Fruit fly (Drosophila melanogaster) whole organism, embryonic: ENCODE data around the gene CG4004.

Experiments used
- Adf1 ChIP-seq: fragments of 200-800 bp; sonication (Bioruptor generic); IDR thresholded peaks from 2 replicates; pipeline ENCODE4 v1.3.6; 2022; ENCODE audit warnings: missing biosample characterization, missing genetic modification characterization
- Atf6 ChIP-seq: fragments of 200-800 bp; sonication (Bioruptor generic); IDR thresholded peaks from 2 replicates; pipeline ENCODE4 v1.3.6; 2022; ENCODE audit warnings: missing biosample characterization, missing genetic modification characterization
- CG10321 ChIP-seq: fragments of 200-800 bp; sonication (Bioruptor generic); IDR thresholded peaks from 2 replicates; pipeline ENCODE4 v1.3.6; 2022; ENCODE audit warnings: missing biosample characterization, missing genetic modification characterization
- CG10462 ChIP-seq: fragments of 200-800 bp; sonication (Bioruptor generic); optimal IDR thresholded peaks from 2 replicates; lab custom pipeline; 2016; ENCODE audit warnings: missing biosample characterization, missing genetic modification characterization
- CG10959 ChIP-seq: fragments of 200-800 bp; sonication (Bioruptor generic); IDR thresholded peaks from 2 replicates; pipeline ENCODE4 v1.3.6; 2022; ENCODE audit warnings: missing biosample characterization, missing genetic modification characterization
- CG11093 ChIP-seq: fragments of 200-800 bp; sonication (Bioruptor generic); IDR thresholded peaks from 3 replicates; pipeline ENCODE4 v1.3.6; 2022; ENCODE audit warnings: missing biosample characterization, missing genetic modification characterization
- CG11695 ChIP-seq: fragments of 200-800 bp; sonication (Bioruptor generic); IDR thresholded peaks from 3 replicates; pipeline ENCODE4 v1.3.6; 2022; ENCODE audit warnings: missing biosample characterization, missing genetic modification characterization
- CG12104 ChIP-seq: fragments of 200-800 bp; sonication (Bioruptor generic); optimal IDR thresholded peaks from 3 replicates; lab custom pipeline; 2016; ENCODE audit warnings: missing biosample characterization, missing genetic modification characterization
- CG13775 ChIP-seq: fragments of 200-800 bp; sonication (Bioruptor generic); optimal IDR thresholded peaks from 3 replicates; lab custom pipeline; 2017; ENCODE audit warnings: missing biosample characterization, mild to moderate bottlenecking, missing genetic modification characterization
- CG14014 ChIP-seq: fragments of 200-800 bp; sonication (Bioruptor generic); IDR thresholded peaks from 2 replicates; pipeline ENCODE4 v1.3.6; 2022; ENCODE audit warnings: missing biosample characterization, missing genetic modification characterization
- CG17912 ChIP-seq: fragments of 200-800 bp; sonication (Bioruptor generic); optimal IDR thresholded peaks from 2 replicates; lab custom pipeline; 2018; ENCODE audit warnings: missing biosample characterization, mild to moderate bottlenecking, missing genetic modification characterization
- CG2678 ChIP-seq: fragments of 200-800 bp; sonication (Bioruptor generic); optimal IDR thresholded peaks from 3 replicates; lab custom pipeline; 2019; ENCODE audit warnings: missing biosample characterization, mild to moderate bottlenecking, missing genetic modification characterization, moderate library complexity
- CG3065 ChIP-seq: fragments of 200-800 bp; sonication (Bioruptor generic); optimal IDR thresholded peaks from 2 replicates; lab custom pipeline; 2016; ENCODE audit warnings: missing biosample characterization, missing genetic modification characterization
- CG3281 ChIP-seq: fragments of 200-800 bp; sonication (Bioruptor generic); optimal IDR thresholded peaks from 3 replicates; lab custom pipeline; 2017; ENCODE audit warnings: missing biosample characterization, mild to moderate bottlenecking, missing genetic modification characterization
- CG4730 ChIP-seq: fragments of 200-800 bp; sonication (Bioruptor generic); IDR thresholded peaks from 2 replicates; pipeline ENCODE4 v1.3.6; 2022; ENCODE audit warnings: missing biosample characterization, missing genetic modification characterization
- CG5180 ChIP-seq: fragments of 200-800 bp; sonication (Bioruptor generic); optimal IDR thresholded peaks from 3 replicates; lab custom pipeline; 2017; ENCODE audit warnings: missing biosample characterization, missing genetic modification characterization, mild to moderate bottlenecking, moderate library complexity, missing genetic modification reagents
- CG6765 ChIP-seq: fragments of 200-800 bp; sonication (Bioruptor generic); optimal IDR thresholded peaks from 3 replicates; lab custom pipeline; 2017; ENCODE audit warnings: missing biosample characterization, mild to moderate bottlenecking, missing genetic modification characterization
- CG6813 ChIP-seq: fragments of 200-800 bp; sonication (Bioruptor generic); optimal IDR thresholded peaks from 2 replicates; lab custom pipeline; 2017; ENCODE audit warnings: missing biosample characterization, missing genetic modification characterization, mild to moderate bottlenecking, moderate library complexity, missing genetic modification reagents
- CG7928 ChIP-seq: fragments of 200-800 bp; sonication (Bioruptor generic); optimal IDR thresholded peaks from 2 replicates; lab custom pipeline; 2017; ENCODE audit warnings: missing biosample characterization, mild to moderate bottlenecking, missing genetic modification characterization
- CG8388 ChIP-seq: fragments of 200-800 bp; sonication (Bioruptor generic); optimal IDR thresholded peaks from 2 replicates; lab custom pipeline; 2019; ENCODE audit warnings: missing biosample characterization, mild to moderate bottlenecking, missing genetic modification characterization, moderate library complexity
- Drgx ChIP-seq: fragments of 200-800 bp; sonication (Bioruptor generic); IDR thresholded peaks from 2 replicates; pipeline ENCODE4 v1.3.6; 2022; ENCODE audit warnings: missing biosample characterization, missing genetic modification characterization
- E2f1 ChIP-seq: fragments of 200-800 bp; sonication (Bioruptor generic); IDR thresholded peaks from 2 replicates; pipeline ENCODE4 v1.3.6; 2022; ENCODE audit warnings: missing biosample characterization, missing genetic modification characterization
- Fer1 ChIP-seq: fragments of 200-800 bp; sonication (Bioruptor generic); optimal IDR thresholded peaks from 2 replicates; lab custom pipeline; 2017; ENCODE audit warnings: missing biosample characterization, mild to moderate bottlenecking, missing genetic modification characterization
- MTF-1 ChIP-seq: fragments of 200-800 bp; sonication (Bioruptor generic); optimal IDR thresholded peaks from 2 replicates; lab custom pipeline; 2018; ENCODE audit warnings: missing biosample characterization, mild to moderate bottlenecking, missing genetic modification characterization, borderline replicate concordance
- Med ChIP-seq: fragments of 200-800 bp; sonication (Bioruptor generic); peaks from one replicate; lab custom pipeline; 2016; ENCODE audit warnings: missing biosample characterization, missing genetic modification characterization, mild to moderate bottlenecking, inconsistent platforms, moderate library complexity
- Ptx1 ChIP-seq: fragments of 200-800 bp; sonication (Bioruptor generic); IDR thresholded peaks from 2 replicates; pipeline ENCODE4 v1.3.6; 2022; ENCODE audit warnings: missing biosample characterization, missing genetic modification characterization
- Sox100B ChIP-seq: fragments of 200-800 bp; sonication (Bioruptor generic); optimal IDR thresholded peaks from 3 replicates; lab custom pipeline; 2018; ENCODE audit warnings: missing biosample characterization, mild to moderate bottlenecking, missing genetic modification characterization
- Sox102F ChIP-seq: fragments of 200-800 bp; sonication (Bioruptor generic); optimal IDR thresholded peaks from 2 replicates; lab custom pipeline; 2018; ENCODE audit warnings: missing biosample characterization, mild to moderate bottlenecking, missing genetic modification characterization, moderate library complexity
- Spps ChIP-seq: fragments of 200-800 bp; sonication (Bioruptor generic); optimal IDR thresholded peaks from 2 replicates; lab custom pipeline; 2018; ENCODE audit warnings: missing biosample characterization, mild to moderate bottlenecking, missing genetic modification characterization
- abd-A ChIP-seq: fragments of 200-800 bp; sonication (Bioruptor generic); optimal IDR thresholded peaks from 3 replicates; lab custom pipeline; 2019; ENCODE audit warnings: missing biosample characterization, mild to moderate bottlenecking, missing genetic modification characterization, moderate library complexity
- ash1 ChIP-seq: fragments of 200-800 bp; sonication (Bioruptor generic); optimal IDR thresholded peaks from 2 replicates; lab custom pipeline; 2018; ENCODE audit warnings: missing biosample characterization, mild to moderate bottlenecking, missing genetic modification characterization
- corto ChIP-seq: fragments of 200-800 bp; sonication (Bioruptor generic); optimal IDR thresholded peaks from 2 replicates; lab custom pipeline; 2016; ENCODE audit warnings: missing biosample characterization, mild to moderate bottlenecking, missing genetic modification characterization, moderate library complexity
- crol ChIP-seq: fragments of 200-800 bp; sonication (Bioruptor generic); IDR thresholded peaks from 2 replicates; pipeline ENCODE4 v1.3.6; 2022; ENCODE audit warnings: missing biosample characterization, missing genetic modification characterization
- dati ChIP-seq: fragments of 200-800 bp; sonication (Bioruptor generic); IDR thresholded peaks from 2 replicates; pipeline ENCODE4 v1.3.6; 2022; ENCODE audit warnings: missing biosample characterization, missing genetic modification characterization
- ems ChIP-seq: fragments of 200-800 bp; sonication (Bioruptor generic); optimal IDR thresholded peaks from 3 replicates; lab custom pipeline; 2016; ENCODE audit warnings: missing biosample characterization, missing genetic modification characterization
- fd3F ChIP-seq: fragments of 200-800 bp; sonication (Bioruptor generic); optimal IDR thresholded peaks from 2 replicates; lab custom pipeline; 2018; ENCODE audit warnings: missing biosample characterization, mild to moderate bottlenecking, missing genetic modification characterization, moderate library complexity
- gem ChIP-seq: fragments of 200-800 bp; sonication (Bioruptor generic); optimal IDR thresholded peaks from 2 replicates; lab custom pipeline; 2019; ENCODE audit warnings: missing biosample characterization, mild to moderate bottlenecking, missing genetic modification characterization, moderate library complexity
- hbn ChIP-seq: fragments of 200-800 bp; sonication (Bioruptor generic); IDR thresholded peaks from 2 replicates; pipeline ENCODE4 v1.3.6; 2022; ENCODE audit warnings: missing biosample characterization, missing genetic modification characterization; ENCODE audit not compliant: partially characterized antibody
- kah ChIP-seq: fragments of 200-800 bp; sonication (Bioruptor generic); optimal IDR thresholded peaks from 2 replicates; lab custom pipeline; 2018; ENCODE audit warnings: missing biosample characterization, mild to moderate bottlenecking, missing genetic modification characterization
- kni ChIP-seq: fragments of 200-800 bp; sonication (Bioruptor generic); optimal IDR thresholded peaks from 3 replicates; lab custom pipeline; 2017; ENCODE audit warnings: mild to moderate bottlenecking, missing biosample characterization, missing genetic modification reagents, missing genetic modification characterization
- luna ChIP-seq: fragments of 200-800 bp; sonication (Bioruptor generic); optimal IDR thresholded peaks from 2 replicates; lab custom pipeline; 2016; ENCODE audit warnings: missing biosample characterization, missing genetic modification characterization
- nom ChIP-seq: fragments of 200-800 bp; sonication (Bioruptor generic); optimal IDR thresholded peaks from 2 replicates; lab custom pipeline; 2017; ENCODE audit warnings: missing biosample characterization, missing genetic modification characterization, mild to moderate bottlenecking, moderate library complexity, missing genetic modification reagents
- rib ChIP-seq: fragments of 200-800 bp; sonication (Bioruptor generic); IDR thresholded peaks from 2 replicates; pipeline ENCODE4 v1.3.6; 2022; ENCODE audit warnings: missing biosample characterization, missing genetic modification characterization
- schlank ChIP-seq: fragments of 200-800 bp; sonication (Bioruptor generic); optimal IDR thresholded peaks from 2 replicates; lab custom pipeline; 2018; ENCODE audit warnings: missing biosample characterization, mild to moderate bottlenecking, missing genetic modification characterization
- sima ChIP-seq: fragments of 200-800 bp; sonication (Bioruptor generic); optimal IDR thresholded peaks from 2 replicates; lab custom pipeline; 2016; ENCODE audit warnings: missing biosample characterization, missing genetic modification characterization
- tll ChIP-seq, 2 experiments: fragments of 200-800 bp in 1 of 2; fragments of >200 bp in 1 of 2; sonication (Bioruptor generic) in 1 of 2; optimal IDR thresholded peaks; 2 replicates each; lab custom pipeline; 2017 to 2019; ENCODE audit warnings: missing biosample characterization in 2 of 2, missing genetic modification characterization in 2 of 2, mild to moderate bottlenecking in 1 of 2, moderate library complexity in 1 of 2
- toy ChIP-seq: fragments of 200-800 bp; sonication (Bioruptor generic); IDR thresholded peaks from 2 replicates; pipeline ENCODE4 v1.3.6; 2022; ENCODE audit warnings: missing biosample characterization, missing genetic modification characterization
- wek ChIP-seq: fragments of 200-800 bp; sonication (Bioruptor generic); optimal IDR thresholded peaks from 3 replicates; lab custom pipeline; 2018; ENCODE audit warnings: missing biosample characterization, mild to moderate bottlenecking, missing genetic modification characterization, moderate library complexity
- wor ChIP-seq: fragments of 200-800 bp; sonication (Bioruptor generic); IDR thresholded peaks from 2 replicates; pipeline ENCODE4 v1.3.6; 2022; ENCODE audit warnings: missing biosample characterization, missing genetic modification characterization

Gene CG4004

dm6 chrX:12748967-12749366 lies 5.0 kb downstream of the CG4004 start (continued):
- TF ChIP-seq wek (no peak), CG4730 (no peak), hbn (GFP tag; lab: Robert Waterston, UW) (no peak), CG8388 (GFP tag; lab: Kevin White, UChicago) (no peak), CG10321 (GFP tag; lab: Robert Waterston, UW) (no peak), Sox102F (GFP tag; lab: Kevin White, UChicago) (no peak), sima (no peak), CG3065 (GFP tag; lab: Kevin White, UChicago) (no peak), E2f1 (no peak), abd-A (tag; lab: Kevin White, UChicago) (peak; percentile 71), Ptx1 (GFP tag; lab: Robert Waterston, UW) (0 out of 2 replicates have a peak, but pooled peaks have one; percentile 10), dati (GFP tag; lab: Robert Waterston, UW) (no peak), kni (GFP tag; lab: Kevin White, UChicago) (no peak), CG10959 (GFP tag; lab: Robert Waterston, UW) (no peak), crol (peak; percentile 90), toy (GFP tag; lab: Robert Waterston, UW) (no peak), ash1 (GFP tag; lab: Kevin White, UChicago) (peak; percentile 44), CG7928 (GFP tag; lab: Kevin White, UChicago) (no peak), CG11695 (no peak), CG11093 (GFP tag; lab: Robert Waterston, UW) (no peak)

- TF ChIP-seq ems (GFP tag; lab: Kevin White, UChicago) (no peak), schlank (tag; lab: Kevin White, UChicago) (peak; percentile 6), Adf1 (peak; percentile 70), Med (GFP tag; lab: Kevin White, UChicago) (peak; percentile 78), nom (peak; percentile 51), CG5180 (GFP tag; lab: Kevin White, UChicago) (peak; percentile 41), Sox100B (GFP tag; lab: Kevin White, UChicago) (peak; percentile 33), rib (GFP tag; lab: Robert Waterston, UW) (0 out of 2 replicates have a peak, but pooled peaks have one; percentile 16), CG14014 (peak; percentile 6; the same call in 1 of the 2 replicates), MTF-1 (GFP tag; lab: Kevin White, UChicago) (peak; percentile 4), fd3F (no peak), CG6765 (GFP tag; lab: Kevin White, UChicago) (no peak), Atf6 (GFP tag; lab: Robert Waterston, UW) (0 out of 2 replicates have a peak, but pooled peaks have one; percentile 10), CG10462 (no peak), Fer1 (GFP tag; lab: Kevin White, UChicago) (peak; percentile 18), Drgx (peak; percentile 53), tll (GFP tag; optimal IDR thresholded peaks at IDR 0.05; lab: Kevin White, UChicago) (peak in 1 of 2 experiments; percentile 29), CG2678 (tag; lab: Kevin White, UChicago) (peak; percentile 12), gem (tag; lab: Kevin White, UChicago) (peak; percentile 2), wek (no peak), Spps (tag; lab: Kevin White, UChicago) (no peak), luna (no peak), CG13775 (GFP tag; lab: Kevin White, UChicago) (no peak), CG6813 (peak; percentile 24), corto (GFP tag; lab: Kevin White, UChicago) (peak; percentile 38), kah (GFP tag; lab: Kevin White, UChicago) (peak; percentile 38), CG7928 (GFP tag; lab: Kevin White, UChicago) (peak; percentile 19), CG12104 (peak; percentile 6), wor (GFP tag; lab: Robert Waterston, UW) (no peak), CG17912 (GFP tag; lab: Kevin White, UChicago) (peak; percentile 0), CG3281 (GFP tag; lab: Kevin White, UChicago) (peak; percentile 9)
Observed at dm6 chrX:12749891-12750581, 6.0 kb downstream of the CG4004 start.
